Fruit fly (Drosophila melanogaster) S2 (cell line): ENCODE results near the gene RhoBTB.

ENCODE experiments used
- CG8478 ChIP-seq: fragments of >200 bp; optimal IDR thresholded peaks from 2 replicates; lab custom pipeline; 2018
- CTCF ChIP-seq, 2 experiments: fragments of >200 bp; optimal IDR thresholded peaks; 2 replicates each; lab custom pipeline; 2018

- TF ChIP-seq CG8478 (lab: Kevin White, UChicago) (no peak), CTCF (optimal IDR thresholded peaks at IDR 0.05; lab: Kevin White, UChicago) (no peak)
Measured at dm6 chr3L:20375878-20376563, at the start of gene RhoBTB, which contains the start of gene Ide.
